Worm (Caenorhabditis elegans): ENCODE data around the gene clec-141.

ce11 chrII:5437586-5437985 is 30.1 kb upstream of the clec-141 start, which contains the start of gene F07F6.1:
- TF ChIP-seq hnd-1 (tag; optimal IDR thresholded peaks at IDR 0.05) = no peak
- TF ChIP-seq ama-1 (optimal IDR thresholded peaks at IDR 0.05) = no peak
- no peak for TF ChIP-seq tbx-37 (GFP tag; conservative IDR thresholded peaks at IDR 0.05)
- no peak for TF ChIP-seq scrt-1 (GFP tag; IDR thresholded peaks at IDR 0.05)

Data from whole organism, early embryonic.